Fruit fly (Drosophila melanogaster): ENCODE data around the gene CRMP.

Gene CRMP

dm6 chr3R:5620387-5620956 lies 49.6 kb downstream of the CRMP start (continued):
- TF ChIP-seq CG13296 (GFP tag; optimal IDR thresholded peaks at IDR 0.05) = no peak
- peak; percentile 52 for TF ChIP-seq ara (GFP tag; IDR thresholded peaks at IDR 0.05)
- TF ChIP-seq ewg (GFP tag; optimal IDR thresholded peaks at IDR 0.05) = peak; percentile 49
- TF ChIP-seq CG18619 (GFP tag; optimal IDR thresholded peaks at IDR 0.05) = peak; percentile 66
- TF ChIP-seq CG13775 (GFP tag; optimal IDR thresholded peaks at IDR 0.05) = peak; percentile 68
- TF ChIP-seq jigr1 (GFP tag; IDR thresholded peaks at IDR 0.05) = peak; percentile 65; the same call in 1 of the 3 replicates
- TF ChIP-seq stc (GFP tag; IDR thresholded peaks at IDR 0.05) = peak; percentile 48; the same call in 1 of the 2 replicates
- peak in 1 of 2 experiments; percentile 65 for TF ChIP-seq bsh (GFP tag; optimal IDR thresholded peaks at IDR 0.05)
- TF ChIP-seq onecut (GFP tag; IDR thresholded peaks at IDR 0.05) = peak; percentile 39
- TF ChIP-seq CG32767 (GFP tag; IDR thresholded peaks at IDR 0.05) = no peak
- peak; percentile 51 for TF ChIP-seq odd (GFP tag; optimal IDR thresholded peaks at IDR 0.05)
- peak; percentile 52 for TF ChIP-seq CG8944 (GFP tag; optimal IDR thresholded peaks at IDR 0.05)
- peak; percentile 71; the same call in 2 of the 3 replicates for TF ChIP-seq Optix (GFP tag; IDR thresholded peaks at IDR 0.05)
- TF ChIP-seq Ets97D (GFP tag; optimal IDR thresholded peaks at IDR 0.05) = peak; percentile 24
- peak; percentile 3 for TF ChIP-seq CG3281 (GFP tag; optimal IDR thresholded peaks at IDR 0.05)
- TF ChIP-seq eve (GFP tag; optimal IDR thresholded peaks at IDR 0.05) = no peak
- peak; percentile 55; the same call in 1 of the 2 replicates for TF ChIP-seq CG7372 (GFP tag; IDR thresholded peaks at IDR 0.05)
- peak; percentile 30 for TF ChIP-seq CG10274 (GFP tag; optimal IDR thresholded peaks at IDR 0.05)
- TF ChIP-seq Bgb (GFP tag; IDR thresholded peaks at IDR 0.05; ENCODE audit: partially characterized antibody) = no peak
- no peak for TF ChIP-seq sima (GFP tag; optimal IDR thresholded peaks at IDR 0.05)
- peak; percentile 46 for TF ChIP-seq dm (GFP tag; optimal IDR thresholded peaks at IDR 0.05)
- no peak for TF ChIP-seq tll (GFP tag; optimal IDR thresholded peaks at IDR 0.05)
- peak; percentile 14 for TF ChIP-seq tx (GFP tag; optimal IDR thresholded peaks at IDR 0.05)
- TF ChIP-seq CG9932 (GFP tag; IDR thresholded peaks at IDR 0.05) = peak; percentile 51; the same call in 1 of the 2 replicates
- TF ChIP-seq Opbp (GFP tag; IDR thresholded peaks at IDR 0.05; ENCODE audit: partially characterized antibody) = no peak
- no peak for TF ChIP-seq ato (GFP tag; IDR thresholded peaks at IDR 0.05; ENCODE audit: partially characterized antibody)
- peak; percentile 57; the same call in 1 of the 2 replicates for TF ChIP-seq Atf6 (GFP tag; IDR thresholded peaks at IDR 0.05)
- TF ChIP-seq vfl (GFP tag; optimal IDR thresholded peaks at IDR 0.05) = peak; percentile 44
- peak; percentile 77 for TF ChIP-seq tio (GFP tag; optimal IDR thresholded peaks at IDR 0.05)
- TF ChIP-seq kah (GFP tag; optimal IDR thresholded peaks at IDR 0.05) = no peak
- no peak for TF ChIP-seq CG15696 (tag; optimal IDR thresholded peaks at IDR 0.05)
- TF ChIP-seq Hr51 (GFP tag; optimal IDR thresholded peaks at IDR 0.05) = peak in 1 of 2 experiments; percentile 70
- TF ChIP-seq Gsc (GFP tag; IDR thresholded peaks at IDR 0.05) = peak; percentile 13; the same call in 1 of the 2 replicates
- peak; percentile 76 for TF ChIP-seq CG9437 (GFP tag; optimal IDR thresholded peaks at IDR 0.05)
- TF ChIP-seq Blimp-1 (GFP tag; optimal IDR thresholded peaks at IDR 0.05) = no peak
- TF ChIP-seq CG4730 (GFP tag; IDR thresholded peaks at IDR 0.05) = peak; percentile 46; the same call in 1 of the 2 replicates
- TF ChIP-seq kni (GFP tag; optimal IDR thresholded peaks at IDR 0.05) = peak; percentile 34
- TF ChIP-seq ci (GFP tag; IDR thresholded peaks at IDR 0.05) = peak; percentile 85
- TF ChIP-seq Hr78 (GFP tag; optimal IDR thresholded peaks at IDR 0.05) = peak in 1 of 2 experiments; percentile 92
- TF ChIP-seq Hr39 (optimal IDR thresholded peaks at IDR 0.05) = no peak
- peak; percentile 30 for TF ChIP-seq HLH54F (GFP tag; optimal IDR thresholded peaks at IDR 0.05)
- TF ChIP-seq sug (tag; optimal IDR thresholded peaks at IDR 0.05) = peak; percentile 13
- TF ChIP-seq kay (GFP tag; optimal IDR thresholded peaks at IDR 0.05) = peak; percentile 10
- no peak for TF ChIP-seq ftz-f1 (GFP tag; optimal IDR thresholded peaks at IDR 0.05)
- TF ChIP-seq CG14860 (GFP tag; IDR thresholded peaks at IDR 0.05; ENCODE audit: partially characterized antibody) = no peak
- no peak for TF ChIP-seq Oaz (GFP tag; IDR thresholded peaks at IDR 0.05)
- TF ChIP-seq cas (GFP tag; IDR thresholded peaks at IDR 0.05) = no peak
- TF ChIP-seq CG8924 (tag; optimal IDR thresholded peaks at IDR 0.05) = peak; percentile 74
- TF ChIP-seq bigmax (GFP tag; optimal IDR thresholded peaks at IDR 0.05) = no peak
